Fruit fly (Drosophila melanogaster): ENCODE results near the gene CG16790.

DNA sequence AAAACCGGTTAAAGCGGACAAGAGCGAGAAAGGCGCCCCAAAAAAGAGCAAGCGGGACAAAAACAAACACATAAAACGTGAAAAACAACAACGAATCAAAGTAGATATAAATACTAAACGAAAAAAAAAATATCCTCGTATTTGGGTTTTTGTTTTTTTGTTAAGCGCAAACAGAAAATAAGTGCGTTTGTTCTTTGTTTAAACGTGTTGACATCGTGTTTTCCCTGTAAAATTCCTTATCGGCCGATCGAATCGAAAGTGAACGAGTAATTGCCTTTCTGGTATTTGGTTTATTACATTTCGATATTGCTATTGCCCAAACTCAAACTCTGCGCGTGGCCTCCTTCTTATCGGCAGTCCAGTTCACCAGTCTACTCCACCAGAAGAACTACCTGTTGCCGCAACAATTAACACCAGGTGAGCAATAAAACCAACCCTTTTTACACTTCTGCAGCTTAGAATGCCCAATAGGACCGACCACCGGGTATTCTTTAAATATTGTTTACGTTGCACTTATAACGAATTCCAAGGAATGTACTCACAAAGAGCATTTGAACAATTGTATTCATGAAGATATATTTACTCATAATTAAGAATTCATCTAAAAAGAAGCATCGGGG lies 21.9 kb upstream of the CG16790 start:
- TF ChIP-seq CG8478 (optimal IDR thresholded peaks at IDR 0.05) (no peak), CTCF (optimal IDR thresholded peaks at IDR 0.05) (no peak)
